Fruit fly (Drosophila melanogaster): ENCODE measurements around the gene CG43185.

DNA sequence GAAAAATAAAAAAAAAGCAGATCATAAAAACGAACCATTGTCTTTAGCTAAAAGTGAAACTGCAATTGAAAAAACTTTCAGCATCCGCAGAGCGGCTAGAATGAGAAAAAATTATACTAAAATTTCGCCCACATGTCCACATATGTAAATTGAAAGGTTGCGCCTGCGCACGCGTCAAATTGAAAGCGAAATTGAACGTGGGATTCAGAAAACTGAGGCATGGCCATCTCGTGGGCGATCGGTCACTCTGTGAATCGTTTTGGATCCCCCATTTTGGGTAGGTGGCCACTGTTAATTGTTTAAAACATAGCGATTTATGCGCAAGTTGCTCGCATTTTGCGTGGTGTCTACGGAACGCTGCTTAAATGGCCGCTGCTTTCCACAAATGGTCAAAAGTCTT lies 9.8 kb downstream of the CG43185 start:
- TF ChIP-seq CG8478 (optimal IDR thresholded peaks at IDR 0.05) (no peak), CTCF (optimal IDR thresholded peaks at IDR 0.05) (no peak)

All from S2 (cell line).